Worm (Caenorhabditis elegans) whole organism, mixed stage, embryonic: ENCODE results near the gene T28C12.6.

Source experiments
- ceh-83 ChIP-seq: fragments of 200-800 bp; sonication (Bioruptor generic); optimal IDR thresholded peaks from 2 replicates; lab custom pipeline; 2018; ENCODE audit warnings: mild to moderate bottlenecking, missing genetic modification characterization, missing compliant biosample characterization
- nhr-237 ChIP-seq: fragments of 150-350 bp; optimal IDR thresholded peaks from 2 replicates; lab custom pipeline; 2014; ENCODE audit warnings: missing biosample characterization, missing genetic modification characterization
- sem-2 ChIP-seq: fragments of 200-800 bp; sonication (Bioruptor generic); optimal IDR thresholded peaks from 2 replicates; lab custom pipeline; 2018; ENCODE audit warnings: mild to moderate bottlenecking, missing genetic modification characterization, missing compliant biosample characterization

- no peak for TF ChIP-seq nhr-237 (tag; lab: Kevin White, UChicago)
- TF ChIP-seq sem-2 (GFP tag; lab: Kevin White, UChicago), result no peak
- TF ChIP-seq ceh-83 (GFP tag; lab: Kevin White, UChicago), result no peak
Measured at ce11 chrV:6292401-6292800, 43.5 kb downstream of the T28C12.6 start, which contains the start of gene K12B6.9.
